Worm (Caenorhabditis elegans) whole organism, early embryonic: ENCODE measurements around the gene C18A3.3.

Source experiments
- ama-1 ChIP-seq: fragments of 150-350 bp; optimal IDR thresholded peaks from 2 replicates; lab custom pipeline; 2014
- flt-1 ChIP-seq: fragments of 200-800 bp; sonication (Bioruptor generic); IDR thresholded peaks from 2 replicates; pipeline ENCODE4 v1.3.6; 2022; ENCODE audit warnings: missing genetic modification characterization, missing compliant biosample characterization
- scrt-1 ChIP-seq: fragments of 200-800 bp; sonication (Bioruptor generic); IDR thresholded peaks from 2 replicates; pipeline ENCODE4 v1.3.6; 2022; ENCODE audit warnings: missing genetic modification characterization, missing compliant biosample characterization

DNA sequence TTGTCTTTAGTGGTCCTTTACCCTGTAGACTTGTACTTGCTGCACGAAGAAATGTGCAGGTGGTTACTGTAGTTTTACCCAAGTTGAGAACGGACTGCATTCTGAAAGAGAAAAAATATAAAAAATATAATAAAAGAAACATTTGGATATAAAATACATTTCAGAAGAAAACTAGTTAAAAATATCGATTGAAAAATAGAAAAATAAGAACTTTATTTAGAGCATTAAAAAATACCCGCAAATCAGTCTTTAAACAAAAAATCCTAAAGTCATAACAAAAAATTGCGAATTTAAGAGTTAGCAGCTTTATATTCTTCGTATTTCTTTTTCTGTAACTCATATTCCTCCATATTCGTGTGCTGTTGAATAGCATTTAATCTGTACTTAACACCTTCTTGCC is 47.3 kb upstream of the C18A3.3 start, which contains the start of gene C25H3.7:
- TF ChIP-seq ama-1 (no peak), scrt-1 (GFP tag; lab: Robert Waterston, UW) (no peak), flt-1 (GFP tag; lab: Robert Waterston, UW) (no peak)
